Fruit fly (Drosophila melanogaster) whole organism, embryonic: ENCODE measurements around the gene TMEM216.

Source experiments
- BEAF-32 ChIP-seq: fragments of 200-800 bp; sonication (Bioruptor generic); optimal IDR thresholded peaks from 3 replicates; lab custom pipeline; 2017; ENCODE audit warnings: missing biosample characterization, missing genetic modification characterization, mild to moderate bottlenecking, moderate library complexity, missing genetic modification reagents
- CG10267 ChIP-seq: fragments of 200-800 bp; sonication (Bioruptor generic); optimal IDR thresholded peaks from 2 replicates; lab custom pipeline; 2018; ENCODE audit warnings: missing biosample characterization, mild to moderate bottlenecking, missing genetic modification characterization, moderate library complexity
- CG10431 ChIP-seq: fragments of 200-800 bp; sonication (Bioruptor generic); optimal IDR thresholded peaks from 3 replicates; lab custom pipeline; 2018; ENCODE audit warnings: missing biosample characterization, mild to moderate bottlenecking, missing genetic modification characterization
- CG12071 ChIP-seq: fragments of 200-800 bp; sonication (Bioruptor generic); optimal IDR thresholded peaks from 3 replicates; lab custom pipeline; 2018; ENCODE audit warnings: missing biosample characterization, mild to moderate bottlenecking, missing genetic modification characterization
- CG12299 ChIP-seq: fragments of 200-800 bp; sonication (Bioruptor generic); optimal IDR thresholded peaks from 2 replicates; lab custom pipeline; 2018; ENCODE audit warnings: missing biosample characterization, mild to moderate bottlenecking, missing genetic modification characterization
- CG12769 ChIP-seq: fragments of 200-800 bp; sonication (Bioruptor generic); optimal IDR thresholded peaks from 2 replicates; lab custom pipeline; 2019; ENCODE audit warnings: missing biosample characterization, mild to moderate bottlenecking, missing genetic modification characterization, moderate library complexity
- CG15011 ChIP-seq: fragments of 200-800 bp; sonication (Bioruptor generic); optimal IDR thresholded peaks from 3 replicates; lab custom pipeline; 2018; ENCODE audit warnings: missing biosample characterization, mild to moderate bottlenecking, missing genetic modification characterization
- CG16813 ChIP-seq: fragments of 200-800 bp; sonication (Bioruptor generic); IDR thresholded peaks from 3 replicates; pipeline ENCODE4 v1.3.6; 2022; ENCODE audit warnings: missing biosample characterization, missing genetic modification characterization; ENCODE audit not compliant: partially characterized antibody
- CG17385 ChIP-seq: fragments of 200-800 bp; sonication (Bioruptor generic); optimal IDR thresholded peaks from 3 replicates; lab custom pipeline; 2018; ENCODE audit warnings: missing biosample characterization, mild to moderate bottlenecking, missing genetic modification characterization
- CG17829 ChIP-seq: fragments of 200-800 bp; optimal IDR thresholded peaks from 2 replicates; lab custom pipeline; 2019; ENCODE audit warnings: missing biosample characterization, mild to moderate bottlenecking, missing genetic modification characterization, moderate library complexity
- CG17912 ChIP-seq: fragments of 200-800 bp; sonication (Bioruptor generic); optimal IDR thresholded peaks from 2 replicates; lab custom pipeline; 2018; ENCODE audit warnings: missing biosample characterization, mild to moderate bottlenecking, missing genetic modification characterization
- CG18619 ChIP-seq: fragments of 200-800 bp; sonication (Bioruptor generic); optimal IDR thresholded peaks from 3 replicates; lab custom pipeline; 2017; ENCODE audit warnings: missing biosample characterization, mild to moderate bottlenecking, missing genetic modification characterization
- CG34224 ChIP-seq: fragments of 200-800 bp; sonication (Bioruptor generic); IDR thresholded peaks from 3 replicates; pipeline ENCODE4 v1.3.6; 2022; ENCODE audit warnings: missing biosample characterization, missing genetic modification characterization; ENCODE audit not compliant: partially characterized antibody
- CG34376 ChIP-seq: fragments of 200-800 bp; sonication (Bioruptor generic); optimal IDR thresholded peaks from 2 replicates; lab custom pipeline; 2018; ENCODE audit warnings: missing biosample characterization, mild to moderate bottlenecking, missing genetic modification characterization
- CG3995 ChIP-seq: fragments of 200-800 bp; sonication (Bioruptor generic); optimal IDR thresholded peaks from 3 replicates; lab custom pipeline; 2016; ENCODE audit warnings: missing biosample characterization, missing genetic modification characterization
- CG42726 ChIP-seq: fragments of 200-800 bp; sonication (Bioruptor generic); IDR thresholded peaks from 2 replicates; pipeline ENCODE4 v1.3.6; 2022; ENCODE audit warnings: missing biosample characterization, missing genetic modification characterization; ENCODE audit not compliant: partially characterized antibody
- CG4328 ChIP-seq: fragments of 200-800 bp; sonication (Bioruptor generic); optimal IDR thresholded peaks from 3 replicates; lab custom pipeline; 2017; ENCODE audit warnings: missing biosample characterization, missing genetic modification reagents, missing genetic modification characterization
- CG4617 ChIP-seq: fragments of 200-800 bp; sonication (Bioruptor generic); optimal IDR thresholded peaks from 3 replicates; lab custom pipeline; 2016; ENCODE audit warnings: missing biosample characterization, missing genetic modification characterization, borderline replicate concordance
- CG5245 ChIP-seq: fragments of 200-800 bp; sonication (Bioruptor generic); optimal IDR thresholded peaks from 3 replicates; lab custom pipeline; 2016; ENCODE audit warnings: missing biosample characterization, missing genetic modification characterization
- CG8359 ChIP-seq: fragments of 200-800 bp; sonication (Bioruptor generic); optimal IDR thresholded peaks from 2 replicates; lab custom pipeline; 2017; ENCODE audit warnings: missing biosample characterization, mild to moderate bottlenecking, missing genetic modification characterization, borderline replicate concordance
- Dek ChIP-seq: fragments of 200-800 bp; sonication (Bioruptor generic); optimal IDR thresholded peaks from 3 replicates; lab custom pipeline; 2019; ENCODE audit warnings: missing biosample characterization, mild to moderate bottlenecking, missing genetic modification characterization, moderate library complexity
- Elba2 ChIP-seq: fragments of 200-800 bp; sonication (Bioruptor generic); optimal IDR thresholded peaks from 3 replicates; lab custom pipeline; 2016; ENCODE audit warnings: missing biosample characterization, missing genetic modification characterization
- Lhr ChIP-seq: fragments of 200-800 bp; sonication (Bioruptor generic); optimal IDR thresholded peaks from 3 replicates; lab custom pipeline; 2017; ENCODE audit warnings: mild to moderate bottlenecking, missing biosample characterization, missing genetic modification reagents, missing genetic modification characterization
- Max ChIP-seq: fragments of 200-800 bp; sonication (Bioruptor generic); optimal IDR thresholded peaks from 2 replicates; lab custom pipeline; 2016; ENCODE audit warnings: missing biosample characterization, mild to moderate bottlenecking, missing genetic modification characterization
- Mes4 ChIP-seq: fragments of 200-800 bp; sonication (Bioruptor generic); optimal IDR thresholded peaks from 2 replicates; lab custom pipeline; 2016; ENCODE audit warnings: missing biosample characterization, missing genetic modification characterization
- Myb ChIP-seq: fragments of 200-800 bp; sonication (Bioruptor generic); optimal IDR thresholded peaks from 2 replicates; lab custom pipeline; 2016; ENCODE audit warnings: missing biosample characterization, missing genetic modification characterization
- NC2β ChIP-seq: fragments of 200-800 bp; sonication (Bioruptor generic); optimal IDR thresholded peaks from 2 replicates; lab custom pipeline; 2016; ENCODE audit warnings: missing biosample characterization, missing genetic modification characterization
- NfI ChIP-seq: fragments of 200-800 bp; sonication (Bioruptor generic); optimal IDR thresholded peaks from 3 replicates; lab custom pipeline; 2018; ENCODE audit warnings: missing biosample characterization, mild to moderate bottlenecking, missing genetic modification characterization, moderate library complexity
- Oli ChIP-seq: fragments of 200-800 bp; sonication (Bioruptor generic); optimal IDR thresholded peaks from 2 replicates; lab custom pipeline; 2018; ENCODE audit warnings: missing biosample characterization, mild to moderate bottlenecking, missing genetic modification characterization, moderate library complexity
- Opbp ChIP-seq: fragments of 200-800 bp; sonication (Bioruptor generic); IDR thresholded peaks from 3 replicates; pipeline ENCODE4 v1.3.6; 2022; ENCODE audit warnings: missing biosample characterization, missing genetic modification characterization; ENCODE audit not compliant: partially characterized antibody
- Pdp1 ChIP-seq, 2 experiments: fragments of 200-800 bp; sonication (Bioruptor generic); optimal IDR thresholded peaks; 3 replicates each; lab custom pipeline; 2016; ENCODE audit warnings: missing biosample characterization in 2 of 2, missing genetic modification characterization in 2 of 2, mild to moderate bottlenecking in 1 of 2, moderate library complexity in 1 of 2
- Scr ChIP-seq: fragments of 200-800 bp; sonication (Bioruptor generic); IDR thresholded peaks from 2 replicates; pipeline ENCODE4 v1.3.6; 2022; ENCODE audit warnings: missing biosample characterization, missing genetic modification characterization; ENCODE audit not compliant: partially characterized antibody
- Xrp1 ChIP-seq: fragments of 200-800 bp; sonication (Bioruptor generic); IDR thresholded peaks from 2 replicates; pipeline ENCODE4 v1.3.6; 2022; ENCODE audit warnings: missing biosample characterization, missing genetic modification characterization
- ems ChIP-seq: fragments of 200-800 bp; sonication (Bioruptor generic); optimal IDR thresholded peaks from 3 replicates; lab custom pipeline; 2016; ENCODE audit warnings: missing biosample characterization, missing genetic modification characterization
- grau ChIP-seq: fragments of 200-800 bp; optimal IDR thresholded peaks from 3 replicates; lab custom pipeline; 2019; ENCODE audit warnings: missing biosample characterization, mild to moderate bottlenecking, missing genetic modification characterization, moderate library complexity
- h ChIP-seq: fragments of >200 bp; optimal IDR thresholded peaks from 2 replicates; lab custom pipeline; 2017
- kah ChIP-seq: fragments of 200-800 bp; sonication (Bioruptor generic); optimal IDR thresholded peaks from 2 replicates; lab custom pipeline; 2018; ENCODE audit warnings: missing biosample characterization, mild to moderate bottlenecking, missing genetic modification characterization
- lab ChIP-seq: fragments of 200-800 bp; sonication (Bioruptor generic); optimal IDR thresholded peaks from 3 replicates; lab custom pipeline; 2017; ENCODE audit warnings: missing biosample characterization, missing genetic modification characterization, mild to moderate bottlenecking, moderate library complexity, missing genetic modification reagents
- lbe ChIP-seq: fragments of 200-800 bp; sonication (Bioruptor generic); optimal IDR thresholded peaks from 2 replicates; lab custom pipeline; 2016; ENCODE audit warnings: missing biosample characterization, mild to moderate bottlenecking, missing genetic modification characterization
- nerfin-1 ChIP-seq: fragments of 200-800 bp; sonication (Bioruptor generic); optimal IDR thresholded peaks from 3 replicates; lab custom pipeline; 2019; ENCODE audit warnings: missing biosample characterization, mild to moderate bottlenecking, missing genetic modification characterization, moderate library complexity
- peb ChIP-seq: fragments of 200-800 bp; sonication (Bioruptor generic); IDR thresholded peaks from 2 replicates; pipeline ENCODE4 v1.3.6; 2022; ENCODE audit warnings: missing biosample characterization, missing genetic modification characterization
- row ChIP-seq: fragments of 200-800 bp; sonication (Bioruptor generic); IDR thresholded peaks from 3 replicates; pipeline ENCODE4 v1.3.6; 2022; ENCODE audit warnings: missing biosample characterization, missing genetic modification characterization
- sens ChIP-seq: fragments of 200-800 bp; sonication (Bioruptor generic); peaks from one replicate; lab custom pipeline; 2016; ENCODE audit warnings: missing biosample characterization, missing genetic modification characterization
- yki ChIP-seq: fragments of >200 bp; optimal IDR thresholded peaks from 3 replicates; lab custom pipeline; 2018

The TMEM216 gene

dm6 chr3R:8715851-8716550 lies at the start of gene TMEM216 (continued):
- TF ChIP-seq Pdp1 (GFP tag; optimal IDR thresholded peaks at IDR 0.05; lab: Kevin White, UChicago) (peak in 1 of 2 experiments; percentile 100), row (0 out of 3 replicates have a peak, but pooled peaks have one; percentile 5), Max (GFP tag; lab: Kevin White, UChicago) (peak; percentile 52), CG5245 (GFP tag; lab: Kevin White, UChicago) (no peak), CG8359 (GFP tag; lab: Kevin White, UChicago) (no peak), Mes4 (peak; percentile 2), CG34376 (GFP tag; lab: Kevin White, UChicago) (no peak), lbe (GFP tag; lab: Kevin White, UChicago) (peak; percentile 11), CG16813 (GFP tag; lab: Robert Waterston, UW) (peak; percentile 49; the same call in 2 of the 3 replicates), CG17912 (GFP tag; lab: Kevin White, UChicago) (no peak), CG3995 (GFP tag; lab: Kevin White, UChicago) (peak; percentile 82), CG17829 (tag; lab: Kevin White, UChicago) (peak; percentile 24), CG12769 (peak; percentile 33), Lhr (GFP tag; lab: Kevin White, UChicago) (peak; percentile 76), grau (no peak), BEAF-32 (GFP tag; lab: Kevin White, UChicago) (peak; percentile 60), Oli (no peak), CG10267 (tag; lab: Kevin White, UChicago) (peak; percentile 52), Opbp (GFP tag; lab: Robert Waterston, UW) (0 out of 3 replicates have a peak, but pooled peaks have one; percentile 5), kah (no peak), NC2β (GFP tag; lab: Kevin White, UChicago) (peak; percentile 8), Myb (GFP tag; lab: Kevin White, UChicago) (peak; percentile 56), CG42726 (GFP tag; lab: Robert Waterston, UW) (peak; percentile 8; the same call in 1 of the 2 replicates), CG34224 (GFP tag; lab: Robert Waterston, UW) (peak; percentile 60; the same call in 1 of the 3 replicates), CG4617 (peak; percentile 46), CG17385 (GFP tag; lab: Kevin White, UChicago) (peak; percentile 85), nerfin-1 (tag; lab: Kevin White, UChicago) (no peak), CG15011 (GFP tag; lab: Kevin White, UChicago) (no peak), Elba2 (GFP tag; lab: Kevin White, UChicago) (peak; percentile 83), sens (GFP tag; lab: Kevin White, UChicago) (peak; percentile 76), Scr (GFP tag; lab: Robert Waterston, UW) (peak; percentile 54; the same call in 1 of the 2 replicates), CG10431 (GFP tag; lab: Kevin White, UChicago) (peak; percentile 20)

dm6 chr3R:8667568-8667967 lies 48.5 kb upstream of the TMEM216 start, which contains the start of gene CG8036:
TSS of gene CG8036 (plus strand) at chr3R:8667868.
- TF ChIP-seq CG4328 (GFP tag; lab: Kevin White, UChicago) (no peak), yki (lab: Kevin White, UChicago) (no peak), peb (GFP tag; lab: Robert Waterston, UW) (no peak), NfI (GFP tag; lab: Kevin White, UChicago) (no peak), ems (GFP tag; lab: Kevin White, UChicago) (no peak), Xrp1 (GFP tag; lab: Robert Waterston, UW) (no peak), lab (GFP tag; lab: Kevin White, UChicago) (no peak), Dek (tag; lab: Kevin White, UChicago) (no peak), CG18619 (GFP tag; lab: Kevin White, UChicago) (no peak), CG42726 (GFP tag; lab: Robert Waterston, UW) (no peak), CG12071 (GFP tag; lab: Kevin White, UChicago) (no peak), h (lab: Kevin White, UChicago) (no peak), CG12299 (tag; lab: Kevin White, UChicago) (no peak)
